Worm (Caenorhabditis elegans): ENCODE results near the gene F47G9.4.

ce11 chrV:11320860-11321259 lies 756 bp downstream of the F47G9.4 start:
- TF ChIP-seq flt-1 (GFP tag; IDR thresholded peaks at IDR 0.05): no peak
- no peak for TF ChIP-seq ama-1 (optimal IDR thresholded peaks at IDR 0.05)
- no peak for TF ChIP-seq scrt-1 (GFP tag; IDR thresholded peaks at IDR 0.05)
- TF ChIP-seq hmg-4 (GFP tag; optimal IDR thresholded peaks at IDR 0.05): no peak
- TF ChIP-seq aly-1 (tag; optimal IDR thresholded peaks at IDR 0.05): no peak
- no peak for TF ChIP-seq hmbx-1 (tag; optimal IDR thresholded peaks at IDR 0.05)
- TF ChIP-seq pes-1 (GFP tag; IDR thresholded peaks at IDR 0.05): no peak
- no peak for TF ChIP-seq F13C5.2 (tag; optimal IDR thresholded peaks at IDR 0.05)
- TF ChIP-seq tbx-37 (GFP tag; conservative IDR thresholded peaks at IDR 0.05): no peak
- TF ChIP-seq tra-4 (tag; optimal IDR thresholded peaks at IDR 0.05): no peak
- TF ChIP-seq tbx-11 (GFP tag; IDR thresholded peaks at IDR 0.05): no peak
- TF ChIP-seq ceh-13 (GFP tag; optimal IDR thresholded peaks at IDR 0.05): no peak
